Worm (Caenorhabditis elegans) whole organism, L4 larva: ENCODE results near the gene F49F1.18.
"Not testable (repeated sequence)": the region's sequence is repeated elsewhere in the genome, so short reads cannot be mapped to it uniquely, and the experiment has no call there.

Source experiments
- D1046.2 ChIP-seq: fragments of 200-800 bp; sonication (Bioruptor generic); IDR thresholded peaks from 2 replicates; pipeline ENCODE4 v1.3.6; 2022; ENCODE audit warnings: missing genetic modification characterization, missing compliant biosample characterization
- F26F4.8 ChIP-seq: fragments of 200-800 bp; sonication (Bioruptor generic); conservative IDR thresholded peaks from 2 replicates; pipeline ENCODE4 v1.3.6; 2022; ENCODE audit warnings: missing genetic modification characterization, missing compliant biosample characterization
- F37D6.2 ChIP-seq: sonication (generic microtip); optimal IDR thresholded peaks from 2 replicates; lab custom pipeline; 2016; ENCODE audit warnings: mild to moderate bottlenecking, missing genetic modification characterization, missing compliant biosample characterization
- T20F7.1 ChIP-seq: fragments of 200-800 bp; sonication (Bioruptor generic); optimal IDR thresholded peaks from 2 replicates; lab custom pipeline; 2018; ENCODE audit warnings: mild to moderate bottlenecking, missing genetic modification characterization, missing compliant biosample characterization
- Y105C5A.15 ChIP-seq: fragments of 200-800 bp; sonication (Bioruptor generic); IDR thresholded peaks from 2 replicates; pipeline ENCODE4 v1.3.6; 2022; ENCODE audit warnings: missing genetic modification characterization, missing compliant biosample characterization
- ZK337.2 ChIP-seq: fragments of 200-800 bp; sonication (Bioruptor generic); IDR thresholded peaks from 2 replicates; pipeline ENCODE4 v1.3.6; 2022; ENCODE audit warnings: missing genetic modification reagents, missing genetic modification characterization, missing compliant biosample characterization
- aha-1 ChIP-seq: fragments of 150-350 bp; peaks from one replicate; lab custom pipeline; 2014; ENCODE audit warnings: missing biosample characterization, missing genetic modification characterization
- aly-2 ChIP-seq: sonication (generic microtip); optimal IDR thresholded peaks from 2 replicates; lab custom pipeline; 2018; ENCODE audit warnings: missing biosample characterization, missing genetic modification characterization
- ceh-44 ChIP-seq: fragments of 200-800 bp; sonication (Bioruptor generic); IDR thresholded peaks from 2 replicates; pipeline ENCODE4 v1.3.6; 2022; ENCODE audit warnings: missing genetic modification reagents, missing genetic modification characterization, missing compliant biosample characterization
- ces-1 ChIP-seq: fragments of 150-350 bp; sonication (generic microtip); optimal IDR thresholded peaks from 4 replicates; lab custom pipeline; 2014; ENCODE audit warnings: missing biosample characterization, missing genetic modification reagents, missing genetic modification characterization
- cey-2 ChIP-seq: sonication (generic microtip); optimal IDR thresholded peaks from 3 replicates; lab custom pipeline; 2017; ENCODE audit warnings: missing genetic modification characterization, mild to moderate bottlenecking, missing compliant biosample characterization, antibody characterized with exemption, borderline replicate concordance; ENCODE audit not compliant: insufficient read depth
- daf-8 ChIP-seq: fragments of 200-800 bp; sonication (Bioruptor generic); IDR thresholded peaks from 2 replicates; pipeline ENCODE4 v1.3.6; 2022; ENCODE audit warnings: missing genetic modification characterization, missing compliant biosample characterization
- dmd-6 ChIP-seq: fragments of 200-800 bp; sonication (Bioruptor generic); IDR thresholded peaks from 2 replicates; pipeline ENCODE4 v1.3.6; 2022; ENCODE audit warnings: missing genetic modification reagents, missing genetic modification characterization, missing compliant biosample characterization
- duxl-1 ChIP-seq: sonication (generic microtip); optimal IDR thresholded peaks from 2 replicates; lab custom pipeline; 2016; ENCODE audit warnings: mild to moderate bottlenecking, missing genetic modification characterization, moderate library complexity, missing compliant biosample characterization; ENCODE audit not compliant: poor library complexity
- dve-1 ChIP-seq: sonication (generic microtip); optimal IDR thresholded peaks from 2 replicates; lab custom pipeline; 2017; ENCODE audit warnings: antibody characterized with exemption, mild to moderate bottlenecking, missing genetic modification characterization, missing compliant biosample characterization; ENCODE audit not compliant: insufficient read depth
- fos-1 ChIP-seq: fragments of 150-350 bp; optimal IDR thresholded peaks from 2 replicates; lab custom pipeline; 2014; ENCODE audit warnings: missing biosample characterization, missing genetic modification characterization
- hlh-11 ChIP-seq: fragments of 200-800 bp; sonication (Bioruptor generic); optimal IDR thresholded peaks from 2 replicates; lab custom pipeline; 2018; ENCODE audit warnings: mild to moderate bottlenecking, missing genetic modification characterization, missing compliant biosample characterization
- lin-1 ChIP-seq: fragments of 200-800 bp; sonication (Bioruptor generic); IDR thresholded peaks from 2 replicates; pipeline ENCODE4 v1.3.6; 2022; ENCODE audit warnings: missing genetic modification reagents, missing genetic modification characterization, missing compliant biosample characterization
- lin-39 ChIP-seq: fragments of 150-350 bp; optimal IDR thresholded peaks from 2 replicates; lab custom pipeline; 2014; ENCODE audit warnings: missing biosample characterization, missing genetic modification reagents, missing genetic modification characterization
- mdt-29 ChIP-seq: fragments of 200-800 bp; sonication (Bioruptor generic); IDR thresholded peaks from 2 replicates; pipeline ENCODE4 v1.3.6; 2022; ENCODE audit warnings: missing genetic modification reagents, missing genetic modification characterization, missing compliant biosample characterization
- mep-1 ChIP-seq: fragments of 150-350 bp; sonication (generic microtip); optimal IDR thresholded peaks from 3 replicates; lab custom pipeline; 2014; ENCODE audit warnings: missing biosample characterization, missing genetic modification characterization
- nhr-10 ChIP-seq: fragments of 150-350 bp; optimal IDR thresholded peaks from 2 replicates; lab custom pipeline; 2014; ENCODE audit warnings: missing biosample characterization, missing genetic modification characterization
- nhr-25 ChIP-seq: sonication (generic microtip); optimal IDR thresholded peaks from 2 replicates; lab custom pipeline; 2017; ENCODE audit warnings: missing genetic modification characterization, mild to moderate bottlenecking, missing compliant biosample characterization, antibody characterized with exemption, moderate library complexity, borderline replicate concordance; ENCODE audit not compliant: insufficient read depth
- nhr-28 ChIP-seq: fragments of 150-350 bp; optimal IDR thresholded peaks from 2 replicates; lab custom pipeline; 2014; ENCODE audit warnings: missing biosample characterization, missing genetic modification characterization
- nhr-77 ChIP-seq: fragments of 150-350 bp; optimal IDR thresholded peaks from 2 replicates; lab custom pipeline; 2014; ENCODE audit warnings: missing biosample characterization, missing genetic modification characterization
- php-3 ChIP-seq: fragments of 200-800 bp; sonication (Bioruptor generic); IDR thresholded peaks from 2 replicates; pipeline ENCODE4 v1.3.6; 2022; ENCODE audit warnings: missing genetic modification reagents, missing genetic modification characterization, missing compliant biosample characterization
- pqm-1 ChIP-seq: sonication (generic microtip); optimal IDR thresholded peaks from 2 replicates; lab custom pipeline; 2017; ENCODE audit warnings: missing biosample characterization, missing genetic modification characterization
- rbr-2 ChIP-seq: sonication (generic microtip); optimal IDR thresholded peaks from 2 replicates; lab custom pipeline; 2016; ENCODE audit warnings: missing genotype, missing genetic modification characterization, missing compliant biosample characterization
- set-16 ChIP-seq: fragments of 200-800 bp; sonication (Bioruptor generic); IDR thresholded peaks from 2 replicates; pipeline ENCODE4 v1.3.6; 2022; ENCODE audit warnings: missing genetic modification reagents, missing genetic modification characterization, missing compliant biosample characterization
- unc-39 ChIP-seq: sonication (generic microtip); optimal IDR thresholded peaks from 2 replicates; lab custom pipeline; 2017; ENCODE audit warnings: missing biosample characterization, missing genetic modification characterization
- unc-62 ChIP-seq, 3 experiments: fragments of 150-350 bp in 1 of 3; sonication (generic microtip); optimal IDR thresholded peaks in 2 of 3; peaks in 1 of 3; 1 replicate in 1 of 3; 2 replicates in 2 of 3; lab custom pipeline; 2014 to 2017; ENCODE audit warnings: missing biosample characterization in 3 of 3, missing genetic modification characterization in 3 of 3, missing genetic modification reagents in 3 of 3, missing genotype in 1 of 3
- zip-11 ChIP-seq: fragments of 200-800 bp; sonication (Bioruptor generic); IDR thresholded peaks from 2 replicates; pipeline ENCODE4 v1.3.6; 2022; ENCODE audit warnings: missing genetic modification characterization, missing compliant biosample characterization

The F49F1.18 gene

DNA sequence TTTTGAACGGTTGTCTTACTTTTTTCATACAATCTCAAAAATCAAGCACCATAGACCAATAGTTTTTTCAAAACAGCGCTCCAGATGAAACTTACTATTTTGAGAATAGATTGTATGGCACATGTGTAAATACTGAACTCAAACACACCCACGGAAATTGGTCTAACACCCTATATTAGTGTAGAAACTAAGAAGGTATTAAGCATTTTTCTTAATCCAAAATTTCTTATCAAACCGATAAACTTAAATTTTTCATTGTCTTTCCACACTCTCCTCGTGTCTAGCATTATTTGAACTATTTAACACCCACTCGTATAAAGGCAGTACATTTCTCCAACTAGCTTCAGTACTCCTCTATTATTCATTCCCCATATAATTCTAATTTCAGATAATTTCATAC lies 10.0 kb upstream of the F49F1.18 start:
- TF ChIP-seq hlh-11 (tag; lab: Kevin White, UChicago) (no peak), mep-1 (no peak), daf-8 (GFP tag; lab: Robert Waterston, UW) (no peak), dmd-6 (peak; percentile 16; the same call in 1 of the 2 replicates), D1046.2 (GFP tag; lab: Robert Waterston, UW) (no peak), F37D6.2 (no peak), cey-2 (tag; lab: Kevin White, UChicago) (no peak), aly-2 (tag; lab: Kevin White, UChicago) (no peak), pqm-1 (tag; lab: Kevin White, UChicago) (peak; percentile 27), aha-1 (tag; lab: Kevin White, UChicago) (no peak)

DNA sequence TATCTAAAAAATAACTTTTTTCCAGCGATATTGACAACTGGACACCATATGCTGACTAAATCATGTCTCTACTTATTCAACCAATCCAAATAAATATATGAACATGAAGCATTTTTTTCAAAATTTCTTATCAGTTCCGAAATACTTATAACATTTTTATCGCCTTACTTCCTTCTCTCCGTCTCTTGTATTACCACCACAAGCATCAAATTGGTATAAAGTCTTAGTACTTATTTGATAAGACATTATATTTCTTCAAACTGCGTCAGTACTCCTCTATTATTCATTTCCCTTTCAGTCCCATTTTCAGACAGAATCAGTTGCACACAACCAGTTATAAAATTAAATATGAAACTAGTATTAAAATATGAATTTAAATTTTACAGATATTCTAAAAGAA lies 7.7 kb upstream of the F49F1.18 start:
- TF ChIP-seq pqm-1 (tag; lab: Kevin White, UChicago) (peak; percentile 93), mdt-29 (GFP tag; lab: Robert Waterston, UW) (no peak), hlh-11 (tag; lab: Kevin White, UChicago) (peak; percentile 41), php-3 (GFP tag; lab: Robert Waterston, UW) (peak; percentile 62; the same call in 1 of the 2 replicates), ceh-44 (GFP tag; lab: Robert Waterston, UW) (no peak), nhr-25 (tag; lab: Kevin White, UChicago) (no peak), dve-1 (tag; lab: Kevin White, UChicago) (peak; percentile 40), nhr-28 (tag; lab: Kevin White, UChicago) (peak; percentile 76), duxl-1 (tag; lab: Kevin White, UChicago) (no peak), fos-1 (tag; lab: Kevin White, UChicago) (no peak), nhr-77 (peak; percentile 75), Y105C5A.15 (no peak), dmd-6 (peak; percentile 70), lin-39 (tag; lab: Kevin White, UChicago) (no peak), rbr-2 (no peak)

DNA sequence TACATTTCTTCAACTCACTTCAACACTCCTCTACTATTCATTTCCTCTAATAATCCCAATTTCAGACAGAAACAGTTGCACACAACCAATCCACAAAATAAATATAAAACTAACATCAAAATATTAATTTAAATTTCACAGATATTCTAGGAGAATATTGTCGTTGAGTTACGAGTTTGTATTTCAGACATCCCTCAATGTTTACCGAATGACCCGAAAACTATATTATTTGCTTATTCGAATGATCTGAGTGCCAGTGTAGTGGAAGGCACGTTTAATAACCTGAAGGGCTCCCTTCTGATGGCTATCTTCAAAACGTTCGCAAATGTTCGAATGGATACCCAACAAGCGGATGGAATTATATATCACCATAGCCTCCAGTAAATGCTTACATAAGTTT lies 4.6 kb upstream of the F49F1.18 start, which contains the start of gene R07C12.3:
TSS of gene R07C12.3 (plus strand) at position 301 of the 400 bp plus-strand sequence.
- TF ChIP-seq pqm-1 (tag; lab: Kevin White, UChicago) (no peak), ZK337.2 (GFP tag; lab: Robert Waterston, UW) (no peak), nhr-10 (no peak), F26F4.8 (GFP tag; lab: Robert Waterston, UW) (no peak), unc-62 (GFP tag; optimal IDR thresholded peaks at IDR 0.05 in 1 of 2; lab: Kevin White, UChicago) (peak in 1 of 2 experiments; percentile 36), unc-62 (tag; optimal IDR thresholded peaks at IDR 0.05; lab: Kevin White, UChicago) (no peak)

DNA sequence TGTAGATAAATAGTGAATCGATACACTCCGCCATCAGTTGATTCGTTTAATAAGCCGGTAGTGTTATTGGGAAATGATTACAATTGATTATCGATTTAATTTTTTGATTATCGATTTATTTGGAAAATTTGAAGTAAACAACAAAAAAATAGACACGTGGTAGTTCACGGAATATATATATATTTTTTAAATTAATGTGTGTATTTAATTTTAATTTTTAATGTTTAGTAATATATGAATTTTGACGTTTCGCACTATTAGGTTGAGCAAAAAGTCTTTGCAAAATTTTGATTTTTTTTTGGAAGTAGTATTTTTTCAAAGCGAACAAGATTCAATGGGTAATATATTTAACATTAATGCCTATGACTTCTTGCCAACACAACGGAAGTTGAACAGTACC lies 2.8 kb upstream of the F49F1.18 start, which contains the start of gene F49F1.12:
TSS of gene F49F1.12 (minus strand) at position 101 of the 400 bp plus-strand sequence.
- TF ChIP-seq unc-39 (tag; lab: Kevin White, UChicago); zip-11 (GFP tag; lab: Robert Waterston, UW); ces-1 (GFP tag; lab: Kevin White, UChicago): not testable (repeated sequence)

DNA sequence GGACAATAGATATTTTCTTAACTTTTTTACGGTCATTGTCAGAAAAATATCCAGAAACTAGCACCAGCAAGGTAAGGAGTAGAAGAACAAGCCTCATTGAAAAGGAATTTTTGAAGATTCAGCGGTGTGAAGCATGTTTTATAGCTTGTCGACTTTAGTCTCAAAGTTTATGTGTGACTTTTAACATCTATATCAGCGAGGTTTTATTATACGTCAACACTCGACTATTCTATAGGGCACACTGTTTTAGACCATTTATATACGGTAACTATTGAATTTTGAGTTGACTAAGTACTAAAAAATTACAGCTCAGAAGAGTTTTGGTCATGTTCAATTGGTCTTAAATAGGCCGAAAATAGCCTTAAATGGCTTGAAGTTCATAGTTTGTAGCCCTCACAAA lies 1.1 kb upstream of the F49F1.18 start, which contains the start of gene F49F1.11:
TSS of gene F49F1.11 (minus strand) at position 101 of the 400 bp plus-strand sequence.
- TF ChIP-seq T20F7.1 (GFP tag; lab: Kevin White, UChicago): no peak
- TF ChIP-seq set-16 (GFP tag; lab: Robert Waterston, UW): no peak
- TF ChIP-seq lin-1 (GFP tag; lab: Robert Waterston, UW): no peak
- no peak for TF ChIP-seq ces-1 (GFP tag; lab: Kevin White, UChicago)
- no peak for TF ChIP-seq lin-39 (tag; lab: Kevin White, UChicago)
